Worm (Caenorhabditis elegans): ENCODE measurements around the gene clec-165.

The clec-165 gene

ce11 chrIV:1204870-1205269 lies 41.8 kb downstream of the clec-165 start, which contains the start of gene dsl-2:
dsl-2 (minus strand) TSS chrIV:1204970.
- TF ChIP-seq tbx-2 (tag; optimal IDR thresholded peaks at IDR 0.05) = no peak
- no peak for TF ChIP-seq hlh-13 (GFP tag; optimal IDR thresholded peaks at IDR 0.05)
- no peak for TF ChIP-seq fax-1 (tag; optimal IDR thresholded peaks at IDR 0.05)
- no peak for TF ChIP-seq hlh-30 (tag; optimal IDR thresholded peaks at IDR 0.05; ENCODE audit: insufficient read depth)
- no peak for TF ChIP-seq ceh-14 (tag; optimal IDR thresholded peaks at IDR 0.05)
- no peak for TF ChIP-seq ztf-16 (tag; optimal IDR thresholded peaks at IDR 0.05)
- TF ChIP-seq unc-86 (tag; optimal IDR thresholded peaks at IDR 0.05) = no peak
- no peak for TF ChIP-seq fkh-6 (tag; optimal IDR thresholded peaks at IDR 0.05)
- no peak for TF ChIP-seq unc-42 (tag; optimal IDR thresholded peaks at IDR 0.05)
- no peak for TF ChIP-seq hlh-6 (tag; optimal IDR thresholded peaks at IDR 0.05)
- no peak for TF ChIP-seq dve-1 (tag; optimal IDR thresholded peaks at IDR 0.05)
- TF ChIP-seq fkh-10 (GFP tag; optimal IDR thresholded peaks at IDR 0.05) = no peak
- no peak for TF ChIP-seq madf-2 (tag; optimal IDR thresholded peaks at IDR 0.05)
- TF ChIP-seq pha-4 (tag; optimal IDR thresholded peaks at IDR 0.05) = no peak
- TF ChIP-seq lim-6 (tag; optimal IDR thresholded peaks at IDR 0.05) = no peak
- no peak for TF ChIP-seq elt-4 (tag; optimal IDR thresholded peaks at IDR 0.05)
- TF ChIP-seq pax-1 (tag; optimal IDR thresholded peaks at IDR 0.05) = no peak
- TF ChIP-seq ceh-45 (GFP tag; IDR thresholded peaks at IDR 0.05) = no peak
- no peak for TF ChIP-seq Y22D7AL.16 (tag; optimal IDR thresholded peaks at IDR 0.05)

ce11 chrIV:1199501-1199900 lies 47.2 kb downstream of the clec-165 start:
- TF ChIP-seq C08G9.2 (tag; optimal IDR thresholded peaks at IDR 0.05) (no peak), pax-1 (tag; optimal IDR thresholded peaks at IDR 0.05) (no peak), ets-4 (tag; optimal IDR thresholded peaks at IDR 0.05) (no peak), pha-2 (tag; optimal IDR thresholded peaks at IDR 0.05) (no peak), unc-3 (GFP tag; conservative IDR thresholded peaks at IDR 0.05) (no peak), unc-3 (tag; optimal IDR thresholded peaks at IDR 0.05) (no peak)

Measured in whole organism, late embryonic.